Worm (Caenorhabditis elegans) whole organism, L1 larva: ENCODE results near the gene F02E8.4.

ENCODE experiments used
- C16A3.4 ChIP-seq: fragments of 150-350 bp; optimal IDR thresholded peaks from 2 replicates; lab custom pipeline; 2014; ENCODE audit warnings: missing biosample characterization, missing genetic modification characterization
- C34B4.2 ChIP-seq: sonication (generic microtip); optimal IDR thresholded peaks from 2 replicates; lab custom pipeline; 2017; ENCODE audit warnings: mild to moderate bottlenecking, missing genetic modification characterization, missing compliant biosample characterization
- aha-1 ChIP-seq: fragments of 150-350 bp; optimal IDR thresholded peaks from 2 replicates; lab custom pipeline; 2014; ENCODE audit warnings: missing biosample characterization, missing genetic modification characterization
- ama-1 ChIP-seq: fragments of 150-350 bp; optimal IDR thresholded peaks from 2 replicates; lab custom pipeline; 2014
- ceh-63 ChIP-seq: fragments of 200-800 bp; sonication (Bioruptor generic); optimal IDR thresholded peaks from 2 replicates; lab custom pipeline; 2018; ENCODE audit warnings: mild to moderate bottlenecking, missing genetic modification characterization, missing compliant biosample characterization
- ceh-8 ChIP-seq: fragments of 200-800 bp; sonication (Bioruptor generic); optimal IDR thresholded peaks from 2 replicates; lab custom pipeline; 2018; ENCODE audit warnings: mild to moderate bottlenecking, missing genetic modification characterization, moderate library complexity, missing compliant biosample characterization
- ces-1 ChIP-seq: fragments of 150-350 bp; optimal IDR thresholded peaks from 2 replicates; lab custom pipeline; 2014; ENCODE audit warnings: missing biosample characterization, missing genetic modification reagents, missing genetic modification characterization
- dsc-1 ChIP-seq: sonication (generic microtip); optimal IDR thresholded peaks from 2 replicates; lab custom pipeline; 2016; ENCODE audit warnings: mild to moderate bottlenecking, missing genetic modification characterization, missing compliant biosample characterization
- efl-3 ChIP-seq: fragments of 200-800 bp; sonication (Bioruptor generic); optimal IDR thresholded peaks from 2 replicates; lab custom pipeline; 2018; ENCODE audit warnings: mild to moderate bottlenecking, missing genetic modification characterization, missing compliant biosample characterization
- egl-13 ChIP-seq: sonication (generic microtip); optimal IDR thresholded peaks from 2 replicates; lab custom pipeline; 2016; ENCODE audit warnings: missing genotype, missing genetic modification reagents, missing genetic modification characterization, missing compliant biosample characterization
- elt-3 ChIP-seq, 6 experiments: fragments of 150-350 bp in 1 of 6; sonication (generic microtip); optimal IDR thresholded peaks; 2 replicates each; lab custom pipeline; 2017 to 2018; ENCODE audit warnings: missing biosample characterization in 6 of 6, missing genetic modification characterization in 6 of 6, inconsistent platforms in 1 of 6
- ets-5 ChIP-seq: fragments of 200-800 bp; sonication (Bioruptor generic); IDR thresholded peaks from 2 replicates; pipeline ENCODE4 v1.3.6; 2022; ENCODE audit warnings: missing genetic modification characterization, missing compliant biosample characterization
- fkh-4 ChIP-seq: sonication (generic microtip); optimal IDR thresholded peaks from 2 replicates; lab custom pipeline; 2016; ENCODE audit warnings: missing compliant biosample characterization, missing genetic modification characterization, borderline replicate concordance
- fkh-8 ChIP-seq: sonication (generic microtip); optimal IDR thresholded peaks from 2 replicates; lab custom pipeline; 2016; ENCODE audit warnings: mild to moderate bottlenecking, missing genetic modification characterization, missing compliant biosample characterization
- fos-1 ChIP-seq: fragments of 150-350 bp; optimal IDR thresholded peaks from 2 replicates; lab custom pipeline; 2014; ENCODE audit warnings: missing biosample characterization, missing genetic modification characterization
- grh-1 ChIP-seq: fragments of 200-800 bp; sonication (Bioruptor generic); IDR thresholded peaks from 2 replicates; pipeline ENCODE4 v1.3.6; 2022; ENCODE audit warnings: missing genetic modification reagents, missing genetic modification characterization, missing compliant biosample characterization
- hpl-2 ChIP-seq: fragments of 150-350 bp; optimal IDR thresholded peaks from 2 replicates; lab custom pipeline; 2014; ENCODE audit warnings: missing biosample characterization, missing genetic modification reagents, missing genetic modification characterization
- irx-1 ChIP-seq: sonication (generic microtip); optimal IDR thresholded peaks from 2 replicates; lab custom pipeline; 2016; ENCODE audit warnings: missing genetic modification characterization, missing compliant biosample characterization
- lin-15B ChIP-seq: fragments of 150-350 bp; sonication (generic microtip); optimal IDR thresholded peaks from 3 replicates; lab custom pipeline; 2014; ENCODE audit warnings: missing biosample characterization, missing genetic modification characterization
- lin-35 ChIP-seq, 2 experiments: fragments of 150-350 bp; optimal IDR thresholded peaks; 2 replicates each; lab custom pipeline; 2014; ENCODE audit warnings: missing biosample characterization in 2 of 2, missing genetic modification characterization in 2 of 2, missing genetic modification reagents in 2 of 2
- lin-39 ChIP-seq: fragments of 150-350 bp; optimal IDR thresholded peaks from 2 replicates; lab custom pipeline; 2014; ENCODE audit warnings: missing biosample characterization, missing genetic modification reagents, missing genetic modification characterization
- lir-3 ChIP-seq: sonication (generic microtip); optimal IDR thresholded peaks from 2 replicates; lab custom pipeline; 2016; ENCODE audit warnings: mild to moderate bottlenecking, missing genetic modification characterization, moderate library complexity, missing compliant biosample characterization; ENCODE audit not compliant: poor library complexity
- mdl-1 ChIP-seq, 2 experiments: fragments of 150-350 bp; optimal IDR thresholded peaks; 2 replicates each; lab custom pipeline; 2014 to 2017; ENCODE audit warnings: missing biosample characterization in 2 of 2, missing genetic modification characterization in 2 of 2, inconsistent platforms in 1 of 2
- mep-1 ChIP-seq: fragments of 150-350 bp; optimal IDR thresholded peaks from 2 replicates; lab custom pipeline; 2014; ENCODE audit warnings: missing biosample characterization, missing genetic modification characterization
- nhr-11 ChIP-seq: fragments of 150-350 bp; optimal IDR thresholded peaks from 2 replicates; lab custom pipeline; 2014; ENCODE audit warnings: missing biosample characterization, missing genetic modification characterization
- nhr-12 ChIP-seq: sonication (generic microtip); optimal IDR thresholded peaks from 2 replicates; lab custom pipeline; 2017; ENCODE audit warnings: missing biosample characterization, missing genetic modification characterization
- nhr-19 ChIP-seq: fragments of 200-800 bp; sonication (Bioruptor generic); conservative IDR thresholded peaks from 2 replicates; pipeline ENCODE4 v1.3.6; 2022; ENCODE audit warnings: missing genetic modification characterization, missing compliant biosample characterization
- nhr-20 ChIP-seq: sonication (generic microtip); optimal IDR thresholded peaks from 2 replicates; lab custom pipeline; 2016; ENCODE audit warnings: mild to moderate bottlenecking, missing genetic modification characterization, missing compliant biosample characterization
- nhr-28 ChIP-seq: fragments of 150-350 bp; optimal IDR thresholded peaks from 2 replicates; lab custom pipeline; 2014; ENCODE audit warnings: missing biosample characterization, missing genetic modification characterization
- nhr-47 ChIP-seq: sonication (generic microtip); optimal IDR thresholded peaks from 2 replicates; lab custom pipeline; 2016; ENCODE audit warnings: mild to moderate bottlenecking, missing genetic modification characterization, moderate library complexity, missing compliant biosample characterization
- nhr-77 ChIP-seq: fragments of 150-350 bp; optimal IDR thresholded peaks from 2 replicates; lab custom pipeline; 2014; ENCODE audit warnings: missing biosample characterization, missing genetic modification characterization
- nhr-84 ChIP-seq: sonication (generic microtip); optimal IDR thresholded peaks from 2 replicates; lab custom pipeline; 2017; ENCODE audit warnings: missing biosample characterization, missing genetic modification characterization
- nhr-85 ChIP-seq: sonication (generic microtip); peaks from one replicate; lab custom pipeline; 2016; ENCODE audit warnings: missing genetic modification characterization, inconsistent platforms, missing compliant biosample characterization
- rnt-1 ChIP-seq: sonication (generic microtip); optimal IDR thresholded peaks from 2 replicates; lab custom pipeline; 2016; ENCODE audit warnings: mild to moderate bottlenecking, missing genetic modification characterization, moderate library complexity, missing compliant biosample characterization
- skn-1 ChIP-seq: fragments of 150-350 bp; optimal IDR thresholded peaks from 2 replicates; lab custom pipeline; 2014; ENCODE audit warnings: missing biosample characterization, missing genetic modification characterization
- sptf-1 ChIP-seq: fragments of 150-350 bp; optimal IDR thresholded peaks from 2 replicates; lab custom pipeline; 2014; ENCODE audit warnings: missing biosample characterization, missing genetic modification characterization
- sup-37 ChIP-seq: fragments of 200-800 bp; sonication (Bioruptor generic); optimal IDR thresholded peaks from 2 replicates; lab custom pipeline; 2018; ENCODE audit warnings: mild to moderate bottlenecking, missing genetic modification characterization, missing compliant biosample characterization
- swsn-7 ChIP-seq: sonication (generic microtip); optimal IDR thresholded peaks from 2 replicates; lab custom pipeline; 2016; ENCODE audit warnings: missing genetic modification characterization, missing compliant biosample characterization
- tlp-1 ChIP-seq: fragments of 150-350 bp; optimal IDR thresholded peaks from 2 replicates; lab custom pipeline; 2014; ENCODE audit warnings: missing biosample characterization, missing genetic modification characterization
- unc-130 ChIP-seq: fragments of 150-350 bp; optimal IDR thresholded peaks from 2 replicates; lab custom pipeline; 2017; ENCODE audit warnings: missing biosample characterization, missing genetic modification characterization, inconsistent platforms
- unc-98 ChIP-seq: fragments of 200-800 bp; sonication (Bioruptor generic); IDR thresholded peaks from 2 replicates; pipeline ENCODE4 v1.3.6; 2022; ENCODE audit warnings: missing genetic modification characterization, missing compliant biosample characterization
- vab-15 ChIP-seq: sonication (generic microtip); optimal IDR thresholded peaks from 2 replicates; lab custom pipeline; 2017; ENCODE audit warnings: missing genotype, mild to moderate bottlenecking, missing genetic modification characterization, missing compliant biosample characterization
- zag-1 ChIP-seq: fragments of 150-350 bp; optimal IDR thresholded peaks from 2 replicates; lab custom pipeline; 2014; ENCODE audit warnings: missing biosample characterization, missing genetic modification characterization
- zip-4 ChIP-seq: fragments of 200-800 bp; sonication (Bioruptor generic); optimal IDR thresholded peaks from 2 replicates; lab custom pipeline; 2018; ENCODE audit warnings: mild to moderate bottlenecking, missing genetic modification characterization, moderate library complexity, missing compliant biosample characterization
- ztf-11 ChIP-seq, 2 experiments: sonication (generic microtip); optimal IDR thresholded peaks; 2 replicates each; lab custom pipeline; 2016 to 2017; ENCODE audit warnings: missing genetic modification characterization in 2 of 2, missing biosample characterization in 1 of 2, missing compliant biosample characterization in 1 of 2

Gene F02E8.4

ce11 chrX:4462390-4462789 is 8.5 kb downstream of the F02E8.4 start, which contains the start of gene atg-16.1 (continued):
- no peak for TF ChIP-seq ceh-8 (GFP tag; lab: Kevin White, UChicago)
- peak; percentile 66 for TF ChIP-seq nhr-47 (tag; lab: Kevin White, UChicago)
- peak in 1 of 6 experiments; percentile 35 for TF ChIP-seq elt-3 (tag; optimal IDR thresholded peaks at IDR 0.05; lab: Kevin White, UChicago)
- no peak for TF ChIP-seq lin-39 (tag; lab: Kevin White, UChicago)
- TF ChIP-seq swsn-7 (tag; lab: Kevin White, UChicago): peak; percentile 67
- TF ChIP-seq skn-1 (tag; lab: Kevin White, UChicago): peak; percentile 73
- TF ChIP-seq grh-1 (GFP tag; lab: Robert Waterston, UW): no peak
- no peak for TF ChIP-seq tlp-1
- no peak for TF ChIP-seq nhr-28 (tag; lab: Kevin White, UChicago)
- peak; percentile 25 for TF ChIP-seq rnt-1 (tag; lab: Kevin White, UChicago)
- TF ChIP-seq lin-35 (GFP tag; optimal IDR thresholded peaks at IDR 0.05; lab: Kevin White, UChicago): peak; percentile 43 to 67
- TF ChIP-seq nhr-85 (tag; lab: Kevin White, UChicago): no peak
- TF ChIP-seq nhr-77: peak; percentile 37
- no peak for TF ChIP-seq nhr-84 (tag; lab: Kevin White, UChicago)
- no peak for TF ChIP-seq unc-98 (GFP tag; lab: Robert Waterston, UW)
- TF ChIP-seq ceh-63 (GFP tag; lab: Kevin White, UChicago): no peak
- peak; percentile 27 for TF ChIP-seq lin-15B (tag; lab: Kevin White, UChicago)
- TF ChIP-seq aha-1 (tag; lab: Kevin White, UChicago): no peak
- no peak for TF ChIP-seq egl-13 (tag; lab: Kevin White, UChicago)
- no peak for TF ChIP-seq efl-3 (GFP tag; lab: Kevin White, UChicago)
- no peak for TF ChIP-seq ama-1
- peak; percentile 87 for TF ChIP-seq mep-1 (tag; lab: Kevin White, UChicago)
- peak; percentile 21; the same call in 1 of the 2 replicates for TF ChIP-seq nhr-19 (GFP tag; lab: Robert Waterston, UW)
- no peak for TF ChIP-seq ztf-11 (tag; optimal IDR thresholded peaks at IDR 0.05; lab: Kevin White, UChicago)
- peak; percentile 70 for TF ChIP-seq nhr-20
- no peak for TF ChIP-seq irx-1 (tag; lab: Kevin White, UChicago)
- TF ChIP-seq ets-5: no peak
- peak; percentile 56 for TF ChIP-seq dsc-1 (tag; lab: Kevin White, UChicago)
- peak in 1 of 2 experiments; percentile 57 for TF ChIP-seq mdl-1 (tag; optimal IDR thresholded peaks at IDR 0.05; lab: Kevin White, UChicago)
- no peak for TF ChIP-seq zag-1 (tag; lab: Kevin White, UChicago)
- TF ChIP-seq lir-3 (tag; lab: Kevin White, UChicago): no peak
- TF ChIP-seq nhr-11 (tag; lab: Kevin White, UChicago): no peak

- TF ChIP-seq dsc-1 (tag; lab: Kevin White, UChicago) (peak; percentile 86), aha-1 (tag; lab: Kevin White, UChicago) (no peak), fkh-4 (tag; lab: Kevin White, UChicago) (peak; percentile 59), vab-15 (tag; lab: Kevin White, UChicago) (no peak), fos-1 (tag; lab: Kevin White, UChicago) (no peak), C16A3.4 (tag; lab: Kevin White, UChicago) (no peak), sptf-1 (tag; lab: Kevin White, UChicago) (no peak), nhr-84 (tag; lab: Kevin White, UChicago) (no peak)
- TF ChIP-seq, all 84 proteins: peak for 2
Observed at ce11 chrX:4464367-4464766, 10.4 kb downstream of the F02E8.4 start.

ce11 chrX:4466218-4466617 is 12.3 kb downstream of the F02E8.4 start, which contains the start of gene nmur-3:
Gene nmur-3 (plus strand): TSS chrX:4466518.
- TF ChIP-seq C16A3.4 (tag; lab: Kevin White, UChicago) (no peak), vab-15 (tag; lab: Kevin White, UChicago) (no peak), unc-130 (tag; lab: Kevin White, UChicago) (no peak), zag-1 (tag; lab: Kevin White, UChicago) (no peak), sup-37 (GFP tag; lab: Kevin White, UChicago) (no peak), lin-15B (tag; lab: Kevin White, UChicago) (no peak), nhr-28 (tag; lab: Kevin White, UChicago) (no peak), zip-4 (GFP tag; lab: Kevin White, UChicago) (no peak), nhr-19 (GFP tag; lab: Robert Waterston, UW) (no peak), elt-3 (tag; optimal IDR thresholded peaks at IDR 0.05; lab: Kevin White, UChicago) (no peak), nhr-12 (tag; lab: Kevin White, UChicago) (no peak), aha-1 (tag; lab: Kevin White, UChicago) (no peak), nhr-11 (tag; lab: Kevin White, UChicago) (no peak), ceh-63 (GFP tag; lab: Kevin White, UChicago) (no peak), ces-1 (GFP tag; lab: Kevin White, UChicago) (no peak), nhr-84 (tag; lab: Kevin White, UChicago) (no peak), hpl-2 (no peak), nhr-85 (tag; lab: Kevin White, UChicago) (no peak), fkh-8 (tag; lab: Kevin White, UChicago) (no peak), C34B4.2 (tag; lab: Kevin White, UChicago) (no peak)
